Worm (Caenorhabditis elegans): ENCODE measurements around the gene slt-1.

- TF ChIP-seq dao-5 (tag; optimal IDR thresholded peaks at IDR 0.05) (no peak), him-1 (tag; optimal IDR thresholded peaks at IDR 0.05) (no peak), W03F9.2 (tag; optimal IDR thresholded peaks at IDR 0.05) (no peak)
These were observed 2.8 kb upstream of the slt-1 start for ce11 chrX:14671300-14671699.
